Worm (Caenorhabditis elegans) whole organism, L2 larva: ENCODE measurements around the gene M04B2.6.

ENCODE experiments used
- C34F6.9 ChIP-seq: fragments of 150-350 bp; optimal IDR thresholded peaks from 2 replicates; lab custom pipeline; 2014; ENCODE audit warnings: missing biosample characterization, missing genetic modification characterization
- F13H6.1 ChIP-seq: sonication (generic microtip); optimal IDR thresholded peaks from 2 replicates; lab custom pipeline; 2016; ENCODE audit warnings: missing genetic modification characterization, missing compliant biosample characterization
- R02D3.7 ChIP-seq: fragments of 150-350 bp; optimal IDR thresholded peaks from 2 replicates; lab custom pipeline; 2014; ENCODE audit warnings: missing biosample characterization, missing genetic modification characterization
- Y55F3AM.14 ChIP-seq: fragments of 200-800 bp; sonication (Bioruptor generic); optimal IDR thresholded peaks from 2 replicates; lab custom pipeline; 2018; ENCODE audit warnings: mild to moderate bottlenecking, missing genetic modification characterization, missing compliant biosample characterization
- ZK546.5 ChIP-seq: sonication (generic microtip); optimal IDR thresholded peaks from 2 replicates; lab custom pipeline; 2017; ENCODE audit warnings: missing biosample characterization, missing genetic modification characterization
- alr-1 ChIP-seq: fragments of 150-350 bp; optimal IDR thresholded peaks from 2 replicates; lab custom pipeline; 2014; ENCODE audit warnings: missing biosample characterization, missing genetic modification characterization
- aly-2 ChIP-seq: fragments of 150-350 bp; optimal IDR thresholded peaks from 2 replicates; lab custom pipeline; 2014; ENCODE audit warnings: missing biosample characterization, missing genetic modification characterization
- ama-1 ChIP-seq: fragments of 150-350 bp; optimal IDR thresholded peaks from 2 replicates; lab custom pipeline; 2018; ENCODE audit warnings: inconsistent platforms
- blmp-1 ChIP-seq: sonication (generic microtip); optimal IDR thresholded peaks from 2 replicates; lab custom pipeline; 2017; ENCODE audit warnings: missing genetic modification characterization, mild to moderate bottlenecking, missing compliant biosample characterization, antibody characterized with exemption, moderate library complexity; ENCODE audit not compliant: insufficient read depth
- ceh-16 ChIP-seq: fragments of 150-350 bp; optimal IDR thresholded peaks from 2 replicates; lab custom pipeline; 2014; ENCODE audit warnings: missing biosample characterization, missing genetic modification characterization
- ceh-82 ChIP-seq: fragments of 150-350 bp; optimal IDR thresholded peaks from 2 replicates; lab custom pipeline; 2014; ENCODE audit warnings: missing biosample characterization, missing genetic modification characterization
- crh-2 ChIP-seq: sonication (generic microtip); optimal IDR thresholded peaks from 2 replicates; lab custom pipeline; 2017; ENCODE audit warnings: missing biosample characterization, missing genetic modification characterization
- dmd-4 ChIP-seq: sonication (generic microtip); optimal IDR thresholded peaks from 2 replicates; lab custom pipeline; 2017; ENCODE audit warnings: missing biosample characterization, missing genetic modification characterization
- egl-27 ChIP-seq: sonication (generic microtip); optimal IDR thresholded peaks from 3 replicates; lab custom pipeline; 2017; ENCODE audit warnings: missing biosample characterization, missing genetic modification reagents, missing genetic modification characterization
- elt-1 ChIP-seq: fragments of 150-350 bp; optimal IDR thresholded peaks from 2 replicates; lab custom pipeline; 2014; ENCODE audit warnings: missing biosample characterization, missing genetic modification characterization
- elt-3 ChIP-seq: sonication (generic microtip); optimal IDR thresholded peaks from 2 replicates; lab custom pipeline; 2017; ENCODE audit warnings: missing biosample characterization, missing genetic modification characterization
- fos-1 ChIP-seq: fragments of 150-350 bp; optimal IDR thresholded peaks from 2 replicates; lab custom pipeline; 2014; ENCODE audit warnings: missing biosample characterization, missing genetic modification characterization
- gmeb-1 ChIP-seq: fragments of 150-350 bp; optimal IDR thresholded peaks from 2 replicates; lab custom pipeline; 2014; ENCODE audit warnings: missing biosample characterization, missing genetic modification characterization
- lin-11 ChIP-seq: fragments of 150-350 bp; sonication (generic microtip); optimal IDR thresholded peaks from 2 replicates; lab custom pipeline; 2014; ENCODE audit warnings: missing biosample characterization, missing genetic modification characterization, inconsistent platforms, mixed read lengths
- lin-13 ChIP-seq: fragments of 150-350 bp; optimal IDR thresholded peaks from 2 replicates; lab custom pipeline; 2014; ENCODE audit warnings: missing biosample characterization, missing genetic modification reagents, missing genetic modification characterization
- lin-39 ChIP-seq: fragments of 150-350 bp; optimal IDR thresholded peaks from 2 replicates; lab custom pipeline; 2014; ENCODE audit warnings: missing biosample characterization, missing genetic modification reagents, missing genetic modification characterization
- lsy-2 ChIP-seq, 2 experiments: fragments of 150-350 bp in 1 of 2; sonication (generic microtip) in 1 of 2; optimal IDR thresholded peaks; 2 replicates each; lab custom pipeline; 2014 to 2017; ENCODE audit warnings: missing biosample characterization in 2 of 2, missing genetic modification characterization in 2 of 2
- mab-5 ChIP-seq: fragments of 150-350 bp; optimal IDR thresholded peaks from 2 replicates; lab custom pipeline; 2014; ENCODE audit warnings: missing biosample characterization, missing genetic modification characterization
- mbf-1 ChIP-seq: sonication (generic microtip); optimal IDR thresholded peaks from 2 replicates; lab custom pipeline; 2017; ENCODE audit warnings: missing biosample characterization, missing genetic modification characterization
- mdl-1 ChIP-seq, 2 experiments: fragments of 150-350 bp in 1 of 2; sonication (generic microtip) in 1 of 2; optimal IDR thresholded peaks; 2 replicates each; lab custom pipeline; 2017; ENCODE audit warnings: missing biosample characterization in 2 of 2, missing genetic modification characterization in 2 of 2
- nhr-10 ChIP-seq: sonication (generic microtip); optimal IDR thresholded peaks from 2 replicates; lab custom pipeline; 2017; ENCODE audit warnings: missing biosample characterization, missing genetic modification characterization
- nhr-11 ChIP-seq: fragments of 150-350 bp; optimal IDR thresholded peaks from 2 replicates; lab custom pipeline; 2014; ENCODE audit warnings: missing biosample characterization, missing genetic modification characterization
- nhr-12 ChIP-seq: fragments of 150-350 bp; optimal IDR thresholded peaks from 2 replicates; lab custom pipeline; 2014; ENCODE audit warnings: missing biosample characterization, missing genetic modification characterization
- nhr-129 ChIP-seq: fragments of 150-350 bp; optimal IDR thresholded peaks from 2 replicates; lab custom pipeline; 2014; ENCODE audit warnings: missing biosample characterization, missing genetic modification characterization
- nhr-21 ChIP-seq: fragments of 150-350 bp; optimal IDR thresholded peaks from 2 replicates; lab custom pipeline; 2014; ENCODE audit warnings: missing biosample characterization, missing genetic modification characterization
- nhr-23 ChIP-seq: fragments of 150-350 bp; optimal IDR thresholded peaks from 2 replicates; lab custom pipeline; 2014; ENCODE audit warnings: missing biosample characterization, missing genetic modification reagents, missing genetic modification characterization
- nhr-237 ChIP-seq: fragments of 150-350 bp; optimal IDR thresholded peaks from 2 replicates; lab custom pipeline; 2014; ENCODE audit warnings: missing biosample characterization, missing genetic modification characterization
- nhr-25 ChIP-seq: fragments of 150-350 bp; sonication (generic microtip); optimal IDR thresholded peaks from 3 replicates; lab custom pipeline; 2014; ENCODE audit warnings: missing biosample characterization, missing genetic modification characterization
- nhr-6 ChIP-seq: fragments of 150-350 bp; optimal IDR thresholded peaks from 2 replicates; lab custom pipeline; 2014; ENCODE audit warnings: missing biosample characterization, missing genetic modification characterization
- nhr-77 ChIP-seq: fragments of 150-350 bp; optimal IDR thresholded peaks from 2 replicates; lab custom pipeline; 2014; ENCODE audit warnings: missing biosample characterization, missing genetic modification characterization
- peb-1 ChIP-seq: fragments of 150-350 bp; optimal IDR thresholded peaks from 2 replicates; lab custom pipeline; 2014; ENCODE audit warnings: missing biosample characterization, missing genetic modification characterization
- sem-4 ChIP-seq: fragments of 150-350 bp; optimal IDR thresholded peaks from 2 replicates; lab custom pipeline; 2014; ENCODE audit warnings: missing biosample characterization, missing genetic modification reagents, missing genetic modification characterization
- skn-1 ChIP-seq: sonication (generic microtip); optimal IDR thresholded peaks from 2 replicates; lab custom pipeline; 2017; ENCODE audit warnings: missing biosample characterization, missing genetic modification characterization
- sma-3 ChIP-seq: sonication (generic microtip); optimal IDR thresholded peaks from 2 replicates; lab custom pipeline; 2016; ENCODE audit warnings: missing genetic modification reagents, missing genetic modification characterization, missing compliant biosample characterization
- sma-9 ChIP-seq, 2 experiments: fragments of 150-350 bp in 1 of 2; sonication (generic microtip) in 1 of 2; optimal IDR thresholded peaks; 2 replicates each; lab custom pipeline; 2014 to 2016; ENCODE audit warnings: missing genetic modification characterization in 2 of 2, mild to moderate bottlenecking in 1 of 2, missing biosample characterization in 1 of 2, missing compliant biosample characterization in 1 of 2, missing genetic modification reagents in 1 of 2, moderate library complexity in 1 of 2
- snpc-4 ChIP-seq: fragments of 150-350 bp; optimal IDR thresholded peaks from 2 replicates; lab custom pipeline; 2014; ENCODE audit warnings: missing biosample characterization, missing genetic modification characterization
- unc-39 ChIP-seq: fragments of 150-350 bp; optimal IDR thresholded peaks from 2 replicates; lab custom pipeline; 2014; ENCODE audit warnings: missing biosample characterization, missing genetic modification characterization
- unc-55 ChIP-seq: fragments of 150-350 bp; sonication (generic microtip); optimal IDR thresholded peaks from 3 replicates; lab custom pipeline; 2014; ENCODE audit warnings: missing biosample characterization, missing genetic modification reagents, missing genetic modification characterization
- unc-62 ChIP-seq: fragments of 150-350 bp; optimal IDR thresholded peaks from 2 replicates; lab custom pipeline; 2014; ENCODE audit warnings: missing biosample characterization, missing genetic modification reagents, missing genetic modification characterization
- zag-1 ChIP-seq: fragments of 150-350 bp; optimal IDR thresholded peaks from 2 replicates; lab custom pipeline; 2014; ENCODE audit warnings: missing biosample characterization, missing genetic modification characterization
- ztf-1 ChIP-seq: fragments of 200-800 bp; sonication (Bioruptor generic); conservative IDR thresholded peaks from 2 replicates; pipeline ENCODE4 v1.3.6; 2022; ENCODE audit warnings: missing genetic modification characterization, missing compliant biosample characterization
- ztf-11 ChIP-seq: sonication (generic microtip); optimal IDR thresholded peaks from 2 replicates; lab custom pipeline; 2017; ENCODE audit warnings: missing biosample characterization, missing genetic modification characterization
- ztf-4 ChIP-seq: fragments of 150-350 bp; optimal IDR thresholded peaks from 2 replicates; lab custom pipeline; 2014; ENCODE audit warnings: missing biosample characterization, missing genetic modification characterization

The M04B2.6 gene

DNA sequence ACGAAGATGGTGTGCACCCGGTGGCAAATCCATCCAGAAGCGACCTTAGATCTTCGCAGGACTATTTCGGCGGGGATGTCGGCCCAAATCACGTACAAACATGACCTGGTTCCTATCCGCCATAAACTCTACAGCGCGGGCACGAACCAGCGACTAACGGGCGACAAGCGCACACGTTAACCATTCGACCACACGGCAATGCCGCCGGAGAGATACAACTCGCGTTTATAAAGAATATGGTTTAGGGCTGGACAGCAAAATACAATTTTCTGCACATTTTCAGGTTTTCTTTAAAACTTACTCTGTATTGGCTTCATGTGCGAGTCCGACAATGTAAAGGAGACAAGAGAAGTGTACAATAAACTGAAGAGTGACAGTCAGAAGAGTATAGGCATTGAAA is 36.5 kb downstream of the M04B2.6 start:
- TF ChIP-seq lsy-2 (tag; optimal IDR thresholded peaks at IDR 0.05; lab: Kevin White, UChicago) (peak; percentile 32 to 56), nhr-11 (tag; lab: Kevin White, UChicago) (peak; percentile 17), dmd-4 (tag; lab: Kevin White, UChicago) (no peak), sma-3 (peak; percentile 74), unc-39 (tag; lab: Kevin White, UChicago) (no peak), skn-1 (tag; lab: Kevin White, UChicago) (no peak), C34F6.9 (tag; lab: Kevin White, UChicago) (peak; percentile 70), nhr-129 (peak; percentile 79), R02D3.7 (tag; lab: Kevin White, UChicago) (no peak), gmeb-1 (tag; lab: Kevin White, UChicago) (peak; percentile 54), unc-55 (GFP tag; lab: Kevin White, UChicago) (peak; percentile 38), aly-2 (no peak), Y55F3AM.14 (GFP tag; lab: Kevin White, UChicago) (peak; percentile 77), nhr-10 (tag; lab: Kevin White, UChicago) (no peak), ceh-82 (tag; lab: Kevin White, UChicago) (no peak), fos-1 (tag; lab: Kevin White, UChicago) (peak; percentile 21), sma-9 (GFP tag; optimal IDR thresholded peaks at IDR 0.05; lab: Kevin White, UChicago) (peak; percentile 86), sma-9 (tag; optimal IDR thresholded peaks at IDR 0.05; lab: Kevin White, UChicago) (no peak), nhr-77 (tag; lab: Kevin White, UChicago) (peak; percentile 17), nhr-23 (peak; percentile 12), ceh-16 (tag; lab: Kevin White, UChicago) (peak; percentile 25), ztf-11 (tag; lab: Kevin White, UChicago) (no peak), mbf-1 (tag; lab: Kevin White, UChicago) (no peak), alr-1 (tag; lab: Kevin White, UChicago) (no peak), nhr-25 (peak; percentile 65), peb-1 (tag; lab: Kevin White, UChicago) (no peak), zag-1 (peak; percentile 46), nhr-12 (tag; lab: Kevin White, UChicago) (no peak), elt-1 (tag; lab: Kevin White, UChicago) (no peak), mdl-1 (tag; optimal IDR thresholded peaks at IDR 0.05; lab: Kevin White, UChicago) (no peak), lin-39 (tag; lab: Kevin White, UChicago) (no peak), unc-62 (GFP tag; lab: Kevin White, UChicago) (no peak), ztf-4 (tag; lab: Kevin White, UChicago) (peak; percentile 68), snpc-4 (tag; lab: Kevin White, UChicago) (peak; percentile 40), crh-2 (peak; percentile 28), mab-5 (tag; lab: Kevin White, UChicago) (no peak), ZK546.5 (tag; lab: Kevin White, UChicago) (no peak), sem-4 (tag; lab: Kevin White, UChicago) (no peak), ztf-1 (GFP tag; lab: Robert Waterston, UW) (no peak), F13H6.1 (tag; lab: Kevin White, UChicago) (peak; percentile 60), blmp-1 (tag; lab: Kevin White, UChicago) (no peak), nhr-6 (tag; lab: Kevin White, UChicago) (no peak), lin-11 (tag; lab: Kevin White, UChicago) (peak; percentile 38), ama-1 (lab: Kevin White, UChicago) (peak; percentile 61), egl-27 (peak; percentile 54), elt-3 (tag; lab: Kevin White, UChicago) (no peak), nhr-237 (no peak), nhr-21 (peak; percentile 50), lin-13 (GFP tag; lab: Kevin White, UChicago) (peak; percentile 71)
- TF ChIP-seq, all 48 proteins: peak for 24
